ENCODE assay signal across 6 worm cellular contexts in the genomic region with DNA sequence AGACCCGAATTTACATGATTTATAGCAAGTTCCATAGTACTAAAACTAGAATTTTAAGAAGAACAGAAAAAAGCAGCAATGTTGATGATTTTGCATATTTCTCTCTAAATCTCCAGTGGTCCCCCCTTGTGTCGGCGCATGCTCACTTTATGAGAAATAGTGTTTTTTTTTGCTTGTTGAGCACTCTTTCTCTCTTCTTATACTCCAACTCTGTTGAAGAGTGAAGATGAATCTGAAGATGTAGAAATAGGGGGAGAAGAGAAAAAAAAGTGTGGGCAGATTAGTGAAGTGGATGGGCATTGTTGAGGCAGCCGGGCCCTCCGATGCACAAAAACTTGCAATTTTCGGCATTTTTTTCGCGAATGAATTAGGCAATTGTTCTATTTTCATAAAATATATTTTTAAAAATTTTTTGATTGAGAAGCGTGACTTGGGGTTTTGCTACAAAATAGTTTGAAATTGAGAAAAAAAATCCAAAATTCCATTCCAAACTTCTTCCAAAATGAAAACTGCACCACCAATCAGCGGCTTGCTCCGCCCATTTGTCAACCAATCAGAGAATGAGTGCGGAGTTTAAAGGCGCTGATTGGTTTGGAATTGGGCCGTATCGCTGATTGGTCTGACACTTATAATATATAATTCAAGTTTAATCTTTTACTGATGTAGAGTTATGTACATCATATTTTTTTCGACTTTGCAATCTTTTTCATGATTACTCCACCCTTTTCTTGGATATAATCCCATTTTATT.
TF ChIP-seq lines count a peak whose summit lies in the region.

No protein-coding gene starts in this region.

TF ChIP-seq in whole organism, L1 larva, 84 proteins besides CTCF, POLR2A, EP300 and RAD21:
- TF ChIP-seq ceh-82 (tag; optimal IDR thresholded peaks at IDR 0.05; lab: Kevin White, UChicago): peak in 1 of 3 experiments; percentile 5
- no peak for TF ChIP-seq aha-1 (tag; optimal IDR thresholded peaks at IDR 0.05; lab: Kevin White, UChicago)
- TF ChIP-seq lin-14 (GFP tag; optimal IDR thresholded peaks at IDR 0.05; lab: Kevin White, UChicago): peak; percentile 87

TF ChIP-seq in whole organism, L2 larva, 48 proteins besides CTCF, POLR2A, EP300 and RAD21:
- TF ChIP-seq C34F6.9 (tag; optimal IDR thresholded peaks at IDR 0.05; lab: Kevin White, UChicago) (peak; percentile 10), snpc-4 (tag; optimal IDR thresholded peaks at IDR 0.05; lab: Kevin White, UChicago) (no peak), unc-55 (GFP tag; optimal IDR thresholded peaks at IDR 0.05; lab: Kevin White, UChicago) (peak; percentile 21)

TF ChIP-seq in whole organism, L3 larva, 47 proteins besides CTCF, POLR2A, EP300 and RAD21:
- TF ChIP-seq lin-39 (tag; optimal IDR thresholded peaks at IDR 0.05; lab: Kevin White, UChicago): peak; percentile 35
- TF ChIP-seq R02D3.7 (tag; optimal IDR thresholded peaks at IDR 0.05; lab: Kevin White, UChicago): no peak
- TF ChIP-seq hmg-11 (tag; optimal IDR thresholded peaks at IDR 0.05; lab: Kevin White, UChicago): peak; percentile 5
- TF ChIP-seq unc-39 (tag; optimal IDR thresholded peaks at IDR 0.05; lab: Kevin White, UChicago): no peak
- TF ChIP-seq nfya-1 (tag; optimal IDR thresholded peaks at IDR 0.05; lab: Kevin White, UChicago; ENCODE audit: insufficient read depth): peak; percentile 90
- TF ChIP-seq fos-1 (tag; optimal IDR thresholded peaks at IDR 0.05; lab: Kevin White, UChicago): no peak
- peak; percentile 81 for TF ChIP-seq fkh-10 (GFP tag; optimal IDR thresholded peaks at IDR 0.05; lab: Kevin White, UChicago)

TF ChIP-seq in whole organism, L4 larva, 104 proteins besides CTCF, POLR2A, EP300 and RAD21:
- TF ChIP-seq fkh-10 (GFP tag; optimal IDR thresholded peaks at IDR 0.05; lab: Kevin White, UChicago): peak; percentile 63
- TF ChIP-seq aha-1 (tag; lab: Kevin White, UChicago): peak; percentile 81
- TF ChIP-seq Y105C5A.15 (GFP tag; IDR thresholded peaks at IDR 0.05; lab: Robert Waterston, UW): no peak

TF ChIP-seq in whole organism, late embryonic, 69 proteins besides CTCF, POLR2A, EP300 and RAD21:
- TF ChIP-seq T23F11.4 (GFP tag; optimal IDR thresholded peaks at IDR 0.05; lab: Kevin White, UChicago) (no peak), nfya-1 (tag; optimal IDR thresholded peaks at IDR 0.05; lab: Kevin White, UChicago) (peak; percentile 89)

TF ChIP-seq in whole organism, young adult, 124 proteins besides CTCF, POLR2A, EP300 and RAD21:
- no peak for TF ChIP-seq ccch-3 (GFP tag; optimal IDR thresholded peaks at IDR 0.05; lab: Kevin White, UChicago)
- peak; percentile 12 for TF ChIP-seq ceh-27 (GFP tag; optimal IDR thresholded peaks at IDR 0.05; lab: Kevin White, UChicago)
